Fruit fly (Drosophila melanogaster): ENCODE results near the gene Kif19A.

DNA sequence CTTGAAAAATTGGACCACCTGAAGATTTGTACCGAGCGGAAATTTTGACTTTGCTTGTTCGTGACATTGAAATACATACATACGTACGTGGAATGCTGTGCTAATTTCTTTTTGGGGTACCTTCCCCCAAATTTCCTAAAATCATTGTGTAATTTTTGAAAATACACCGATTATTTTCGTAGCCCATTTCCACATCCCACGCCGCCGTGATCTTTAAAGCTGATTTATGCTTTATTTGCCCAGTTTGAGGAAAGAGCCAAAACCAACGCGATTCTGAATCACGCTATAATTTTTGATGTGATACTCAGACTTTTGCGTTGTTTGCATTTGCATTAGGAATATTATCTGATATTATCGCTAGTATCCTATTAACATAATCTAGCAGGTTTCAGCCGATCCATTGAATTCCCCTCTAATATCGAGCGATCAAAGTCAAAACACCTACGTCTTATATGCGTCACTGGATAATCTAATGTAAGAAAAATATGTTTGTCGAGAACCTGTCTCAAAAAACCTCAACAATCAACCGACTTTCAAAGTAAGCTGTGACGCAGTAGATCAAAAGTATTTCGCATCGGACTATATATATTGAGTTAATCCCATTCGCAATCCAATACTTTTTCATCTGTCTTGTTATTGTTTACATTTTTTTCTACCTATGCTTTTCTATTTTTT lies 55.2 kb downstream of the Kif19A start:
- TF ChIP-seq EcR (GFP tag; optimal IDR thresholded peaks at IDR 0.05) (no peak), Ets98B (GFP tag; IDR thresholded peaks at IDR 0.05) (no peak)
